Fruit fly (Drosophila melanogaster) whole organism, embryonic: Measurements from ENCODE around the gene vih.
A peak's percentile ranks its signal among the peaks of the same experiment; 100 is the strongest.

Experiments used
- Adf1 ChIP-seq: fragments of 200-800 bp; sonication (Bioruptor generic); IDR thresholded peaks from 2 replicates; pipeline ENCODE4 v1.3.6; 2022; ENCODE audit warnings: missing biosample characterization, missing genetic modification characterization
- Atf6 ChIP-seq: fragments of 200-800 bp; sonication (Bioruptor generic); IDR thresholded peaks from 2 replicates; pipeline ENCODE4 v1.3.6; 2022; ENCODE audit warnings: missing biosample characterization, missing genetic modification characterization
- BtbVII ChIP-seq: fragments of 200-800 bp; sonication (Bioruptor generic); optimal IDR thresholded peaks from 3 replicates; lab custom pipeline; 2017; ENCODE audit warnings: missing biosample characterization, mild to moderate bottlenecking, missing genetic modification characterization
- CG11398 ChIP-seq: fragments of 200-800 bp; sonication (Bioruptor generic); optimal IDR thresholded peaks from 2 replicates; lab custom pipeline; 2016; ENCODE audit warnings: missing biosample characterization, missing genetic modification characterization
- CG11560 ChIP-seq: fragments of 200-800 bp; sonication (Bioruptor generic); IDR thresholded peaks from 3 replicates; pipeline ENCODE4 v1.3.6; 2022; ENCODE audit warnings: missing biosample characterization, missing genetic modification characterization
- CG12104 ChIP-seq: fragments of 200-800 bp; sonication (Bioruptor generic); optimal IDR thresholded peaks from 3 replicates; lab custom pipeline; 2016; ENCODE audit warnings: missing biosample characterization, missing genetic modification characterization
- CG13123 ChIP-seq: fragments of 200-800 bp; sonication (Bioruptor generic); optimal IDR thresholded peaks from 2 replicates; lab custom pipeline; 2016; ENCODE audit warnings: missing biosample characterization, missing genetic modification characterization
- CG13424 ChIP-seq: fragments of 200-800 bp; sonication (Bioruptor generic); optimal IDR thresholded peaks from 2 replicates; lab custom pipeline; 2019; ENCODE audit warnings: missing biosample characterization, mild to moderate bottlenecking, missing genetic modification characterization, moderate library complexity
- CG14050 ChIP-seq: fragments of 200-800 bp; sonication (Bioruptor generic); IDR thresholded peaks from 3 replicates; pipeline ENCODE4 v1.3.6; 2022; ENCODE audit warnings: missing biosample characterization, missing genetic modification characterization
- CG15269 ChIP-seq: fragments of 200-800 bp; sonication (Bioruptor generic); optimal IDR thresholded peaks from 2 replicates; lab custom pipeline; 2018; ENCODE audit warnings: missing biosample characterization, mild to moderate bottlenecking, missing genetic modification characterization, moderate library complexity
- CG15696 ChIP-seq: fragments of 200-800 bp; sonication (Bioruptor generic); optimal IDR thresholded peaks from 2 replicates; lab custom pipeline; 2019; ENCODE audit warnings: missing biosample characterization, mild to moderate bottlenecking, missing genetic modification characterization, moderate library complexity
- CG1647 ChIP-seq: fragments of 200-800 bp; sonication (Bioruptor generic); optimal IDR thresholded peaks from 3 replicates; lab custom pipeline; 2016; ENCODE audit warnings: missing biosample characterization, missing genetic modification characterization
- CG16863 ChIP-seq: fragments of 200-800 bp; sonication (Bioruptor generic); optimal IDR thresholded peaks from 3 replicates; lab custom pipeline; 2016; ENCODE audit warnings: missing biosample characterization, missing genetic modification characterization
- CG17385 ChIP-seq: fragments of 200-800 bp; sonication (Bioruptor generic); optimal IDR thresholded peaks from 3 replicates; lab custom pipeline; 2018; ENCODE audit warnings: missing biosample characterization, mild to moderate bottlenecking, missing genetic modification characterization
- CG4820 ChIP-seq: fragments of 200-800 bp; sonication (Bioruptor generic); optimal IDR thresholded peaks from 3 replicates; lab custom pipeline; 2016; ENCODE audit warnings: missing biosample characterization, missing genetic modification characterization
- CG6765 ChIP-seq: fragments of 200-800 bp; sonication (Bioruptor generic); optimal IDR thresholded peaks from 3 replicates; lab custom pipeline; 2017; ENCODE audit warnings: missing biosample characterization, mild to moderate bottlenecking, missing genetic modification characterization
- CG9797 ChIP-seq: fragments of 200-800 bp; sonication (Bioruptor generic); optimal IDR thresholded peaks from 3 replicates; lab custom pipeline; 2018; ENCODE audit warnings: missing biosample characterization, mild to moderate bottlenecking, missing genetic modification characterization
- Eip74EF ChIP-seq, 2 experiments: fragments of 200-800 bp in 1 of 2; fragments of >200 bp in 1 of 2; sonication (Bioruptor generic) in 1 of 2; optimal IDR thresholded peaks; 2 replicates each; lab custom pipeline; 2017 to 2019; ENCODE audit warnings: missing biosample characterization in 2 of 2, missing genetic modification characterization in 2 of 2, mild to moderate bottlenecking in 1 of 2, moderate library complexity in 1 of 2
- Ets97D ChIP-seq: fragments of 200-800 bp; sonication (Bioruptor generic); optimal IDR thresholded peaks from 3 replicates; lab custom pipeline; 2016; ENCODE audit warnings: missing biosample characterization, missing genetic modification characterization
- Fer1 ChIP-seq: fragments of 200-800 bp; sonication (Bioruptor generic); optimal IDR thresholded peaks from 2 replicates; lab custom pipeline; 2017; ENCODE audit warnings: missing biosample characterization, mild to moderate bottlenecking, missing genetic modification characterization
- HHEX ChIP-seq: fragments of 200-800 bp; sonication (Bioruptor generic); optimal IDR thresholded peaks from 3 replicates; lab custom pipeline; 2017; ENCODE audit warnings: missing biosample characterization, mild to moderate bottlenecking, missing genetic modification characterization, missing genetic modification reagents
- HLH3B ChIP-seq: fragments of 200-800 bp; sonication (Bioruptor generic); IDR thresholded peaks from 2 replicates; pipeline ENCODE4 v1.3.6; 2022; ENCODE audit warnings: missing biosample characterization, missing genetic modification characterization
- HLH54F ChIP-seq: fragments of 200-800 bp; sonication (Bioruptor generic); optimal IDR thresholded peaks from 3 replicates; lab custom pipeline; 2016; ENCODE audit warnings: missing biosample characterization, missing genetic modification characterization
- HmgZ ChIP-seq: fragments of 200-800 bp; sonication (Bioruptor generic); optimal IDR thresholded peaks from 2 replicates; lab custom pipeline; 2018; ENCODE audit warnings: missing biosample characterization, mild to moderate bottlenecking, missing genetic modification characterization
- Hr3 ChIP-seq: fragments of 200-800 bp; sonication (Bioruptor generic); optimal IDR thresholded peaks from 3 replicates; lab custom pipeline; 2016; ENCODE audit warnings: missing biosample characterization, missing genetic modification characterization
- Lpt ChIP-seq: fragments of >200 bp; optimal IDR thresholded peaks from 2 replicates; lab custom pipeline; 2018; ENCODE audit warnings: missing biosample characterization, missing genetic modification characterization
- Mrtf ChIP-seq: fragments of 200-800 bp; sonication (Bioruptor generic); IDR thresholded peaks from 3 replicates; pipeline ENCODE4 v1.3.6; 2022; ENCODE audit warnings: missing biosample characterization, missing genetic modification characterization
- PHDP ChIP-seq: fragments of 200-800 bp; sonication (Bioruptor generic); optimal IDR thresholded peaks from 3 replicates; lab custom pipeline; 2018; ENCODE audit warnings: missing biosample characterization, mild to moderate bottlenecking, missing genetic modification characterization, moderate library complexity
- Sox100B ChIP-seq: fragments of 200-800 bp; sonication (Bioruptor generic); optimal IDR thresholded peaks from 3 replicates; lab custom pipeline; 2018; ENCODE audit warnings: missing biosample characterization, mild to moderate bottlenecking, missing genetic modification characterization
- Sry-δ ChIP-seq: fragments of 200-800 bp; sonication (Bioruptor generic); optimal IDR thresholded peaks from 2 replicates; lab custom pipeline; 2016; ENCODE audit warnings: missing biosample characterization, missing genetic modification characterization
- Usf ChIP-seq: fragments of 200-800 bp; sonication (Bioruptor generic); optimal IDR thresholded peaks from 2 replicates; lab custom pipeline; 2017; ENCODE audit warnings: missing genotype, missing biosample characterization, missing genetic modification characterization
- ash1 ChIP-seq: fragments of 200-800 bp; sonication (Bioruptor generic); optimal IDR thresholded peaks from 2 replicates; lab custom pipeline; 2018; ENCODE audit warnings: missing biosample characterization, mild to moderate bottlenecking, missing genetic modification characterization
- ato ChIP-seq: fragments of 200-800 bp; sonication (Bioruptor generic); IDR thresholded peaks from 2 replicates; pipeline ENCODE4 v1.3.6; 2022; ENCODE audit warnings: missing biosample characterization, missing genetic modification characterization; ENCODE audit not compliant: partially characterized antibody
- az2 ChIP-seq: fragments of 200-800 bp; sonication (Bioruptor generic); optimal IDR thresholded peaks from 3 replicates; lab custom pipeline; 2016; ENCODE audit warnings: missing biosample characterization, missing genetic modification characterization
- cad ChIP-seq: fragments of >200 bp; optimal IDR thresholded peaks from 2 replicates; lab custom pipeline; 2017; ENCODE audit warnings: missing biosample characterization, missing genetic modification characterization
- chm ChIP-seq: fragments of 200-800 bp; sonication (Bioruptor generic); IDR thresholded peaks from 2 replicates; pipeline ENCODE4 v1.3.6; 2022; ENCODE audit warnings: missing biosample characterization, missing genetic modification characterization
- crol ChIP-seq: fragments of 200-800 bp; sonication (Bioruptor generic); IDR thresholded peaks from 2 replicates; pipeline ENCODE4 v1.3.6; 2022; ENCODE audit warnings: missing biosample characterization, missing genetic modification characterization
- crp ChIP-seq, 2 experiments: fragments of 200-800 bp; sonication (Bioruptor generic); optimal IDR thresholded peaks; 2 replicates in 1 of 2; 3 replicates in 1 of 2; lab custom pipeline; 2017; ENCODE audit warnings: missing biosample characterization in 2 of 2, missing genetic modification characterization in 2 of 2, mild to moderate bottlenecking in 1 of 2, moderate library complexity in 1 of 2
- dan ChIP-seq: fragments of 200-800 bp; sonication (Bioruptor generic); IDR thresholded peaks from 2 replicates; pipeline ENCODE4 v1.3.6; 2022; ENCODE audit warnings: missing biosample characterization, missing genetic modification characterization
- eve ChIP-seq, 2 experiments: fragments of >200 bp; optimal IDR thresholded peaks; 2 replicates each; lab custom pipeline; 2017; ENCODE audit warnings: missing biosample characterization in 2 of 2, missing genetic modification characterization in 2 of 2
- hb ChIP-seq: fragments of 200-800 bp; sonication (Bioruptor generic); IDR thresholded peaks from 3 replicates; pipeline ENCODE4 v1.3.6; 2022; ENCODE audit warnings: missing biosample characterization, missing genetic modification characterization; ENCODE audit not compliant: partially characterized antibody
- hbn ChIP-seq: fragments of 200-800 bp; sonication (Bioruptor generic); IDR thresholded peaks from 2 replicates; pipeline ENCODE4 v1.3.6; 2022; ENCODE audit warnings: missing biosample characterization, missing genetic modification characterization; ENCODE audit not compliant: partially characterized antibody
- hkb ChIP-seq, 2 experiments: fragments of 200-800 bp in 1 of 2; fragments of >200 bp in 1 of 2; sonication (Bioruptor generic) in 1 of 2; IDR thresholded peaks in 1 of 2; optimal IDR thresholded peaks in 1 of 2; 2 replicates each; pipeline versions ENCODE4 v1.3.6 to Lab custom; 2017 to 2022; ENCODE audit warnings: missing biosample characterization in 1 of 2, missing genetic modification characterization in 1 of 2
- inv ChIP-seq: fragments of 200-800 bp; sonication (Bioruptor generic); IDR thresholded peaks from 2 replicates; pipeline ENCODE4 v1.3.6; 2022; ENCODE audit warnings: missing biosample characterization, missing genetic modification characterization; ENCODE audit not compliant: partially characterized antibody
- kni ChIP-seq: fragments of 200-800 bp; sonication (Bioruptor generic); optimal IDR thresholded peaks from 3 replicates; lab custom pipeline; 2017; ENCODE audit warnings: mild to moderate bottlenecking, missing biosample characterization, missing genetic modification reagents, missing genetic modification characterization
- lilli ChIP-seq: fragments of 200-800 bp; sonication (Bioruptor generic); optimal IDR thresholded peaks from 3 replicates; lab custom pipeline; 2016; ENCODE audit warnings: missing biosample characterization, missing genetic modification characterization
- lola ChIP-seq, 3 experiments: fragments of >200 bp in 2 of 3; fragments of 200-800 bp in 1 of 3; sonication (Bioruptor generic) in 1 of 3; optimal IDR thresholded peaks; 2 replicates each; lab custom pipeline; 2017 to 2019; ENCODE audit warnings: missing biosample characterization in 3 of 3, missing genetic modification characterization in 3 of 3, mild to moderate bottlenecking in 1 of 3, moderate library complexity in 1 of 3
- mam ChIP-seq: fragments of 200-800 bp; sonication (Bioruptor generic); optimal IDR thresholded peaks from 3 replicates; lab custom pipeline; 2016; ENCODE audit warnings: missing biosample characterization, missing genetic modification characterization
- org-1 ChIP-seq: fragments of 200-800 bp; sonication (Bioruptor generic); optimal IDR thresholded peaks from 2 replicates; lab custom pipeline; 2017; ENCODE audit warnings: missing biosample characterization, missing genetic modification characterization
- sd ChIP-seq: fragments of 200-800 bp; sonication (Bioruptor generic); optimal IDR thresholded peaks from 3 replicates; lab custom pipeline; 2018; ENCODE audit warnings: missing biosample characterization, mild to moderate bottlenecking, missing genetic modification characterization, moderate library complexity

vih gene

dm6 chr3L:12484948-12485347 is 19.1 kb upstream of the vih start, which contains the start of gene CG10663 (continued):
- peak; percentile 43; the same call in 1 of the 2 replicates for TF ChIP-seq chm (GFP tag; lab: Robert Waterston, UW)
- no peak for TF ChIP-seq CG13123
- TF ChIP-seq Fer1: no peak
- TF ChIP-seq Sry-δ (GFP tag; lab: Kevin White, UChicago): no peak
- no peak for TF ChIP-seq CG15696 (tag; lab: Kevin White, UChicago)
- TF ChIP-seq inv (GFP tag; lab: Robert Waterston, UW): no peak
- no peak for TF ChIP-seq Lpt (GFP tag; lab: Kevin White, UChicago)
- TF ChIP-seq CG13424: no peak
- TF ChIP-seq org-1 (GFP tag; lab: Kevin White, UChicago): no peak
- TF ChIP-seq Sox100B: no peak
- TF ChIP-seq mam (GFP tag; lab: Kevin White, UChicago): no peak
- TF ChIP-seq cad: no peak
- peak; percentile 10 for TF ChIP-seq CG16863 (GFP tag; lab: Kevin White, UChicago)
- TF ChIP-seq Adf1 (GFP tag; lab: Robert Waterston, UW): peak; percentile 52; the same call in 1 of the 2 replicates
- no peak for TF ChIP-seq CG11398
- TF ChIP-seq PHDP (tag; lab: Kevin White, UChicago): no peak
- no peak for TF ChIP-seq CG11560 (tag; lab: Robert Waterston, UW)
- TF ChIP-seq CG14050 (GFP tag; lab: Robert Waterston, UW): no peak
- TF ChIP-seq CG6765 (GFP tag; lab: Kevin White, UChicago): no peak
- no peak for TF ChIP-seq eve (GFP tag; optimal IDR thresholded peaks at IDR 0.05; lab: Kevin White, UChicago)
- no peak for TF ChIP-seq Mrtf (GFP tag; lab: Robert Waterston, UW)
- no peak for TF ChIP-seq CG12104 (GFP tag; lab: Kevin White, UChicago)
- peak; percentile 5 for TF ChIP-seq lilli
- peak; percentile 45 for TF ChIP-seq HLH3B (GFP tag; lab: Robert Waterston, UW)
- TF ChIP-seq crol (GFP tag; lab: Robert Waterston, UW): no peak
- TF ChIP-seq CG4820 (GFP tag; lab: Kevin White, UChicago): no peak
- no peak for TF ChIP-seq dan
- TF ChIP-seq HmgZ (tag; lab: Kevin White, UChicago): no peak
- no peak for TF ChIP-seq az2 (GFP tag; lab: Kevin White, UChicago)
- peak; percentile 51; the same call in 1 of the 3 replicates for TF ChIP-seq hb (GFP tag; lab: Robert Waterston, UW)
- no peak for TF ChIP-seq sd (tag; lab: Kevin White, UChicago)
- TF ChIP-seq ato (GFP tag; lab: Robert Waterston, UW): peak; percentile 45
- no peak for TF ChIP-seq CG9797 (GFP tag; lab: Kevin White, UChicago)
- TF ChIP-seq Usf: no peak
- TF ChIP-seq kni: no peak
- TF ChIP-seq Ets97D (GFP tag; lab: Kevin White, UChicago): no peak
- TF ChIP-seq hkb (optimal IDR thresholded peaks at IDR 0.05; lab: Kevin White, UChicago): no peak
- 0 out of 2 replicates have a peak, but pooled peaks have one; percentile 15 for TF ChIP-seq hkb (GFP tag; IDR thresholded peaks at IDR 0.05; lab: Robert Waterston, UW)
- TF ChIP-seq HHEX: no peak
- no peak for TF ChIP-seq hbn (GFP tag; lab: Robert Waterston, UW)
- TF ChIP-seq crp (GFP tag; optimal IDR thresholded peaks at IDR 0.05; lab: Kevin White, UChicago): no peak
- TF ChIP-seq Hr3 (GFP tag; lab: Kevin White, UChicago): no peak
- no peak for TF ChIP-seq lola (GFP tag; optimal IDR thresholded peaks at IDR 0.05; lab: Kevin White, UChicago)
- no peak for TF ChIP-seq Eip74EF (GFP tag; optimal IDR thresholded peaks at IDR 0.05; lab: Kevin White, UChicago)
- no peak for TF ChIP-seq CG17385 (GFP tag; lab: Kevin White, UChicago)
- TF ChIP-seq CG1647 (GFP tag; lab: Kevin White, UChicago): no peak
- TF ChIP-seq BtbVII: no peak
- peak; percentile 8 for TF ChIP-seq CG15269
- TF ChIP-seq HLH54F: no peak
- no peak for TF ChIP-seq ash1 (GFP tag; lab: Kevin White, UChicago)
- 0 out of 2 replicates have a peak, but pooled peaks have one; percentile 27 for TF ChIP-seq Atf6
